Fruit fly (Drosophila melanogaster) whole organism, prepupa: ENCODE results near the gene CG44329.

ENCODE experiments used
- Blimp-1 ChIP-seq: fragments of 200-800 bp; sonication (Bioruptor generic); optimal IDR thresholded peaks from 3 replicates; lab custom pipeline; 2017; ENCODE audit warnings: missing biosample characterization, missing genetic modification characterization, mild to moderate bottlenecking, moderate library complexity, missing genetic modification reagents
- CG10631 ChIP-seq: fragments of 200-800 bp; sonication (Bioruptor generic); optimal IDR thresholded peaks from 2 replicates; lab custom pipeline; 2016; ENCODE audit warnings: missing biosample characterization, missing genetic modification characterization
- CG10669 ChIP-seq: fragments of 200-800 bp; sonication (Bioruptor generic); optimal IDR thresholded peaks from 3 replicates; lab custom pipeline; 2018; ENCODE audit warnings: missing biosample characterization, mild to moderate bottlenecking, missing genetic modification characterization, moderate library complexity
- CG11294 ChIP-seq: fragments of 200-800 bp; sonication (Bioruptor generic); IDR thresholded peaks from 2 replicates; pipeline ENCODE4 v1.3.6; 2022; ENCODE audit warnings: missing biosample characterization, missing genetic modification characterization
- CG11762 ChIP-seq: fragments of 200-800 bp; sonication (Bioruptor generic); optimal IDR thresholded peaks from 3 replicates; lab custom pipeline; 2016; ENCODE audit warnings: missing biosample characterization, missing genetic modification characterization; ENCODE audit not compliant: insufficient read depth
- CG11902 ChIP-seq: fragments of 200-800 bp; sonication (Bioruptor generic); optimal IDR thresholded peaks from 3 replicates; lab custom pipeline; 2016; ENCODE audit warnings: missing biosample characterization, missing genetic modification characterization
- CG16779 ChIP-seq: fragments of 200-800 bp; sonication (Bioruptor generic); optimal IDR thresholded peaks from 3 replicates; lab custom pipeline; 2017; ENCODE audit warnings: missing biosample characterization, mild to moderate bottlenecking, missing genetic modification characterization
- CG3032 ChIP-seq: fragments of 200-800 bp; optimal IDR thresholded peaks from 2 replicates; lab custom pipeline; 2019; ENCODE audit warnings: missing biosample characterization, mild to moderate bottlenecking, missing genetic modification characterization, moderate library complexity
- CG31627 ChIP-seq: fragments of 200-800 bp; sonication (Bioruptor generic); optimal IDR thresholded peaks from 3 replicates; lab custom pipeline; 2016; ENCODE audit warnings: missing biosample characterization, missing genetic modification characterization
- CG34406 ChIP-seq: fragments of 200-800 bp; sonication (Bioruptor generic); optimal IDR thresholded peaks from 3 replicates; lab custom pipeline; 2016; ENCODE audit warnings: missing biosample characterization, missing genetic modification characterization
- CG4318 ChIP-seq: fragments of 200-800 bp; sonication (Bioruptor generic); optimal IDR thresholded peaks from 3 replicates; lab custom pipeline; 2017; ENCODE audit warnings: missing biosample characterization, mild to moderate bottlenecking, missing genetic modification characterization
- CG6163 ChIP-seq: fragments of 200-800 bp; sonication (Bioruptor generic); IDR thresholded peaks from 3 replicates; pipeline ENCODE4 v1.3.6; 2022; ENCODE audit warnings: missing biosample characterization, missing genetic modification characterization
- CG6276 ChIP-seq: fragments of 200-800 bp; sonication (Bioruptor generic); optimal IDR thresholded peaks from 2 replicates; lab custom pipeline; 2017; ENCODE audit warnings: missing biosample characterization, mild to moderate bottlenecking, missing genetic modification characterization
- CG6792 ChIP-seq: fragments of 200-800 bp; sonication (Bioruptor generic); optimal IDR thresholded peaks from 3 replicates; lab custom pipeline; 2016; ENCODE audit warnings: missing biosample characterization, missing genetic modification characterization
- CG6854 ChIP-seq: fragments of 200-800 bp; sonication (Bioruptor generic); optimal IDR thresholded peaks from 2 replicates; lab custom pipeline; 2017; ENCODE audit warnings: missing biosample characterization, mild to moderate bottlenecking, missing genetic modification characterization
- CG8119 ChIP-seq: fragments of 200-800 bp; sonication (Bioruptor generic); IDR thresholded peaks from 3 replicates; pipeline ENCODE4 v1.3.6; 2022; ENCODE audit warnings: missing biosample characterization, missing genetic modification characterization
- CG8632 ChIP-seq: fragments of 200-800 bp; sonication (Bioruptor generic); optimal IDR thresholded peaks from 3 replicates; lab custom pipeline; 2016; ENCODE audit warnings: missing biosample characterization, missing genetic modification characterization
- Eip78C ChIP-seq: fragments of 200-800 bp; sonication (Bioruptor generic); peaks from one replicate; lab custom pipeline; 2016; ENCODE audit warnings: missing biosample characterization, missing genetic modification characterization
- Ets21C ChIP-seq: fragments of 200-800 bp; sonication (Bioruptor generic); optimal IDR thresholded peaks from 3 replicates; lab custom pipeline; 2016; ENCODE audit warnings: missing biosample characterization, missing genetic modification characterization
- Gug ChIP-seq: fragments of 200-800 bp; sonication (Bioruptor generic); IDR thresholded peaks from 2 replicates; pipeline ENCODE4 v1.3.6; 2022; ENCODE audit warnings: missing biosample characterization, missing genetic modification characterization
- Hr39 ChIP-seq: fragments of 200-800 bp; sonication (Bioruptor generic); optimal IDR thresholded peaks from 2 replicates; lab custom pipeline; 2016; ENCODE audit warnings: missing biosample characterization, missing genetic modification characterization
- Hr4 ChIP-seq: fragments of 200-800 bp; sonication (Bioruptor generic); optimal IDR thresholded peaks from 3 replicates; lab custom pipeline; 2016; ENCODE audit warnings: missing biosample characterization, missing genetic modification characterization
- Lpt ChIP-seq: fragments of 200-800 bp; sonication (Bioruptor generic); optimal IDR thresholded peaks from 3 replicates; lab custom pipeline; 2016; ENCODE audit warnings: missing biosample characterization, missing genetic modification characterization
- Met ChIP-seq: fragments of 200-800 bp; sonication (Bioruptor generic); optimal IDR thresholded peaks from 3 replicates; lab custom pipeline; 2016; ENCODE audit warnings: missing biosample characterization, missing genetic modification characterization
- Smox ChIP-seq: fragments of 200-800 bp; sonication (Bioruptor generic); optimal IDR thresholded peaks from 3 replicates; lab custom pipeline; 2016; ENCODE audit warnings: missing biosample characterization, missing genetic modification characterization
- Sox14 ChIP-seq: fragments of 200-800 bp; sonication (Bioruptor generic); optimal IDR thresholded peaks from 3 replicates; lab custom pipeline; 2016; ENCODE audit warnings: missing biosample characterization, missing genetic modification characterization
- Sox15 ChIP-seq: fragments of 200-800 bp; sonication (Bioruptor generic); optimal IDR thresholded peaks from 3 replicates; lab custom pipeline; 2016; ENCODE audit warnings: missing biosample characterization, missing genetic modification characterization
- acj6 ChIP-seq: fragments of 200-800 bp; sonication (Bioruptor generic); optimal IDR thresholded peaks from 3 replicates; lab custom pipeline; 2016; ENCODE audit warnings: missing biosample characterization, missing genetic modification characterization
- eg ChIP-seq: fragments of 200-800 bp; sonication (Bioruptor generic); IDR thresholded peaks from 3 replicates; pipeline ENCODE4 v1.3.6; 2022; ENCODE audit warnings: missing biosample characterization, missing genetic modification characterization
- fd59A ChIP-seq: fragments of 200-800 bp; sonication (Bioruptor generic); optimal IDR thresholded peaks from 2 replicates; lab custom pipeline; 2017; ENCODE audit warnings: missing biosample characterization, mild to moderate bottlenecking, missing genetic modification characterization, missing genetic modification reagents
- fkh ChIP-seq: fragments of 200-800 bp; sonication (Bioruptor generic); optimal IDR thresholded peaks from 3 replicates; lab custom pipeline; 2017; ENCODE audit warnings: missing biosample characterization, mild to moderate bottlenecking, missing genetic modification characterization, moderate library complexity
- pdm3 ChIP-seq: fragments of 200-800 bp; sonication (Bioruptor generic); optimal IDR thresholded peaks from 3 replicates; lab custom pipeline; 2016; ENCODE audit warnings: missing biosample characterization, missing genetic modification characterization
- salr ChIP-seq, 2 experiments: fragments of 200-800 bp; sonication (Bioruptor generic); optimal IDR thresholded peaks; 3 replicates each; lab custom pipeline; 2016 to 2018; ENCODE audit warnings: missing biosample characterization in 2 of 2, missing genetic modification characterization in 2 of 2, mild to moderate bottlenecking in 1 of 2
- spab ChIP-seq: fragments of 200-800 bp; sonication (Bioruptor generic); optimal IDR thresholded peaks from 2 replicates; lab custom pipeline; 2017; ENCODE audit warnings: missing biosample characterization, mild to moderate bottlenecking, missing genetic modification characterization, missing genetic modification reagents
- ss ChIP-seq, 2 experiments: fragments of 200-800 bp; sonication (Bioruptor generic); optimal IDR thresholded peaks; 2 replicates in 1 of 2; 3 replicates in 1 of 2; lab custom pipeline; 2017 to 2018; ENCODE audit warnings: mild to moderate bottlenecking in 2 of 2, missing biosample characterization in 2 of 2, missing genetic modification characterization in 2 of 2, moderate library complexity in 1 of 2
- vri ChIP-seq: fragments of 200-800 bp; sonication (Bioruptor generic); optimal IDR thresholded peaks from 3 replicates; lab custom pipeline; 2016; ENCODE audit warnings: missing biosample characterization, mild to moderate bottlenecking, missing genetic modification characterization

Gene CG44329

dm6 chrX:5783260-5784040 is 29.3 kb downstream of the CG44329 start (continued):
- peak; percentile 72; the same call in 2 of the 3 replicates for TF ChIP-seq CG6163 (GFP tag; lab: Robert Waterston, UW)
- TF ChIP-seq Gug, result no peak
- TF ChIP-seq salr (GFP tag; optimal IDR thresholded peaks at IDR 0.05; lab: Kevin White, UChicago), result peak; percentile 11 to 13
- TF ChIP-seq CG6854, result peak; percentile 20
- peak; percentile 14 to 19 for TF ChIP-seq ss (GFP tag; optimal IDR thresholded peaks at IDR 0.05; lab: Kevin White, UChicago)
- TF ChIP-seq eg (GFP tag; lab: Robert Waterston, UW), result peak; percentile 71; the same call in 2 of the 3 replicates
- TF ChIP-seq CG8119, result peak; percentile 85
- peak; percentile 69 for TF ChIP-seq Sox14 (GFP tag; lab: Kevin White, UChicago)
- peak; percentile 63 for TF ChIP-seq CG34406 (GFP tag; lab: Kevin White, UChicago)
- TF ChIP-seq CG4318 (GFP tag; lab: Kevin White, UChicago), result peak; percentile 74
- TF ChIP-seq CG31627 (GFP tag; lab: Kevin White, UChicago), result peak; percentile 69
- TF ChIP-seq CG10669 (GFP tag; lab: Kevin White, UChicago), result peak; percentile 36
- peak; percentile 73 for TF ChIP-seq acj6
- peak; percentile 64 for TF ChIP-seq CG8632 (GFP tag; lab: Kevin White, UChicago)
- peak; percentile 76 for TF ChIP-seq Smox (GFP tag; lab: Kevin White, UChicago)
- TF ChIP-seq spab (GFP tag; lab: Kevin White, UChicago), result peak; percentile 1
- peak; percentile 74 for TF ChIP-seq pdm3 (GFP tag; lab: Kevin White, UChicago)
- no peak for TF ChIP-seq fkh (GFP tag; lab: Kevin White, UChicago)
- peak; percentile 37 for TF ChIP-seq fd59A (GFP tag; lab: Kevin White, UChicago)
- peak; percentile 90 for TF ChIP-seq Eip78C (GFP tag; lab: Kevin White, UChicago)
- no peak for TF ChIP-seq CG3032
- TF ChIP-seq, all 60 proteins: peak for 51

dm6 chrX:5781520-5781919 is 31.3 kb downstream of the CG44329 start, which contains the start of gene CG3108:
Gene CG3108, minus strand, starts transcription at chrX:5781620.
- no peak for TF ChIP-seq Sox15 (GFP tag; lab: Kevin White, UChicago)
- TF ChIP-seq Met (GFP tag; lab: Kevin White, UChicago), result no peak
- no peak for TF ChIP-seq CG10631
- TF ChIP-seq ss (GFP tag; optimal IDR thresholded peaks at IDR 0.05; lab: Kevin White, UChicago), result no peak
- no peak for TF ChIP-seq CG16779
- no peak for TF ChIP-seq fkh (GFP tag; lab: Kevin White, UChicago)
- TF ChIP-seq Blimp-1, result no peak
- no peak for TF ChIP-seq vri (GFP tag; lab: Kevin White, UChicago)
- TF ChIP-seq pdm3 (GFP tag; lab: Kevin White, UChicago), result no peak
- no peak for TF ChIP-seq Ets21C (GFP tag; lab: Kevin White, UChicago)
- no peak for TF ChIP-seq Hr4 (GFP tag; lab: Kevin White, UChicago)

- TF ChIP-seq Ets21C (GFP tag; lab: Kevin White, UChicago), result no peak
- no peak for TF ChIP-seq spab (GFP tag; lab: Kevin White, UChicago)
- TF ChIP-seq CG11294 (GFP tag; lab: Robert Waterston, UW), result no peak
- no peak for TF ChIP-seq Hr39 (GFP tag; lab: Kevin White, UChicago)
- TF ChIP-seq CG16779, result no peak
- TF ChIP-seq Lpt (GFP tag; lab: Kevin White, UChicago), result no peak
- TF ChIP-seq CG11762 (GFP tag; lab: Kevin White, UChicago), result no peak
- no peak for TF ChIP-seq eg (GFP tag; lab: Robert Waterston, UW)
- no peak for TF ChIP-seq vri (GFP tag; lab: Kevin White, UChicago)
- no peak for TF ChIP-seq salr (GFP tag; optimal IDR thresholded peaks at IDR 0.05; lab: Kevin White, UChicago)
- no peak for TF ChIP-seq CG6276 (GFP tag; lab: Kevin White, UChicago)
- no peak for TF ChIP-seq CG6163 (GFP tag; lab: Robert Waterston, UW)
- TF ChIP-seq CG6792, result no peak
- no peak for TF ChIP-seq CG11902
Observed at dm6 chrX:5776547-5776946, 36.2 kb downstream of the CG44329 start, which contains the start of gene CG42264. Gene CG42264, minus strand, starts transcription at chrX:5776647.
